Fruit fly (Drosophila melanogaster): Measurements from ENCODE around the gene IPIP.
A peak's percentile ranks its signal among the peaks of the same experiment; 100 is the strongest.

IPIP gene

DNA sequence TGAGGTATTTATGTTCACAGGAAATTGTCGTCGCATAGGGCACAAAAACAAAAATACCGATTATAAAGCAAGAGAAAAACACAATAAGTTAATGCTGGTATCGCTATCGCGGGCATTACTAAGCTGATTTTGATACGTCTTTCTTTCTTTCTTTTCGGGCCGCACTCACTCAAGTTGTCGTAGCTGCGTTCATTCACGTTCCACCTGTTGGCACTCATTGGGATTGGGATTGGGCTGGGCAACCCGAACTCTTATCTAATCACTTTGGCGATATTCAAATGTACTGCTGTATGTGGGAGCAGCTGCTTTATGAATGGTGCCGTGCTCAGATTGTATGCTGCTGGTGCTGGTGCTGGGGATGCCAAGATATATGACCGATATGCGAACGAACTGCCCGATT lies 36.9 kb downstream of the IPIP start:
- TF ChIP-seq woc (GFP tag; optimal IDR thresholded peaks at IDR 0.05) (no peak), Hr83 (GFP tag; optimal IDR thresholded peaks at IDR 0.05; ENCODE audit: poor library complexity, severe bottlenecking) (peak; percentile 3), h (GFP tag; optimal IDR thresholded peaks at IDR 0.05) (peak; percentile 9), Myc (optimal IDR thresholded peaks at IDR 0.05) (no peak), sage (GFP tag; optimal IDR thresholded peaks at IDR 0.05) (no peak), Mio (GFP tag; optimal IDR thresholded peaks at IDR 0.05) (no peak), ey (GFP tag; optimal IDR thresholded peaks at IDR 0.05) (no peak), brk (GFP tag; optimal IDR thresholded peaks at IDR 0.05) (no peak), Rel (GFP tag; optimal IDR thresholded peaks at IDR 0.05) (no peak), Rel (tag; optimal IDR thresholded peaks at IDR 0.05) (peak; percentile 49), tai (GFP tag; optimal IDR thresholded peaks at IDR 0.05) (no peak), lola (GFP tag; optimal IDR thresholded peaks at IDR 0.05) (no peak)

DNA sequence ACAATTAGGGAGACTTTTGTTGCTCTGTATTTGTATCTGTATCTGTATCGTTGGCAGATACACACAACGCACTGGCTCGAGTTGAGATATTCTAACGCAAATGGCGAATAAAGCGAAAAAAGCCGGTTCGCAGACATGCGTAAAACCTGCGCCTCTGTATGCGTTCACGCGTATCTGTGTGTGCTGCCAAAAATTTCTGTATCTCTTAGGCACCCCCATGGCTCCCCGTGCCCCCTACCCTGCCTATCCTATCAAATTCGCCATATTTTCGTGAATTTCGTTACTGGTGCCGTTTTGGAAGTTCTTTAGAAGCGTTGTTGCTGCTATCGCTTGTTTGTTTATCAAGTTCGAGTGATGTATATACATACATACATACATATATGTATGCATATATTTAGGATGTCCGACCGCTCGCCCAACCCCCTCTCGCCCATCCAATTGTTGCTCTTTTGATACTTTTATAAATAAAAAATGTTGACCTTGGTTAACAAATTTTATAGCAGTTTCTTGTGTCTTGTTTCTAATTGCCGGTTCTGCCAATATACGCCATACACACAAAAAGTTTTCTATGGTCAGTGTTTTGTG lies 38.0 kb downstream of the IPIP start:
- TF ChIP-seq Hnf4 (GFP tag; optimal IDR thresholded peaks at IDR 0.05) (peak; percentile 66), fru (GFP tag; optimal IDR thresholded peaks at IDR 0.05) (peak; percentile 41), h (GFP tag; optimal IDR thresholded peaks at IDR 0.05) (peak; percentile 51), CG9705 (GFP tag; optimal IDR thresholded peaks at IDR 0.05) (no peak), Vsx2 (GFP tag; optimal IDR thresholded peaks at IDR 0.05; ENCODE audit: partially characterized antibody) (no peak), usp (GFP tag; optimal IDR thresholded peaks at IDR 0.05) (no peak), brk (GFP tag; optimal IDR thresholded peaks at IDR 0.05) (peak; percentile 27), Hr83 (GFP tag; optimal IDR thresholded peaks at IDR 0.05; ENCODE audit: poor library complexity, severe bottlenecking) (peak; percentile 52), br (GFP tag; optimal IDR thresholded peaks at IDR 0.05) (peak; percentile 4), dmrt93B (GFP tag; optimal IDR thresholded peaks at IDR 0.05) (no peak), Sp1 (GFP tag; optimal IDR thresholded peaks at IDR 0.05) (no peak), woc (GFP tag; optimal IDR thresholded peaks at IDR 0.05) (no peak), Rel (GFP tag; optimal IDR thresholded peaks at IDR 0.05) (peak; percentile 25), Rel (tag; optimal IDR thresholded peaks at IDR 0.05) (peak; percentile 40), OdsH (GFP tag; optimal IDR thresholded peaks at IDR 0.05) (peak; percentile 49), CrebA (GFP tag; optimal IDR thresholded peaks at IDR 0.05; ENCODE audit: borderline replicate concordance) (peak; percentile 42), sage (GFP tag; optimal IDR thresholded peaks at IDR 0.05) (no peak), tai (GFP tag; optimal IDR thresholded peaks at IDR 0.05) (peak; percentile 43), Dif (GFP tag; optimal IDR thresholded peaks at IDR 0.05; ENCODE audit: partially characterized antibody) (peak; percentile 52), Mio (GFP tag; optimal IDR thresholded peaks at IDR 0.05) (no peak), HLH106 (tag; optimal IDR thresholded peaks at IDR 0.05) (peak; percentile 22), psq (GFP tag; optimal IDR thresholded peaks at IDR 0.05) (peak; percentile 48), Hr78 (GFP tag; optimal IDR thresholded peaks at IDR 0.05) (no peak), dsf (GFP tag; optimal IDR thresholded peaks at IDR 0.05; ENCODE audit: borderline replicate concordance) (no peak), Jra (GFP tag; optimal IDR thresholded peaks at IDR 0.05) (no peak)

DNA sequence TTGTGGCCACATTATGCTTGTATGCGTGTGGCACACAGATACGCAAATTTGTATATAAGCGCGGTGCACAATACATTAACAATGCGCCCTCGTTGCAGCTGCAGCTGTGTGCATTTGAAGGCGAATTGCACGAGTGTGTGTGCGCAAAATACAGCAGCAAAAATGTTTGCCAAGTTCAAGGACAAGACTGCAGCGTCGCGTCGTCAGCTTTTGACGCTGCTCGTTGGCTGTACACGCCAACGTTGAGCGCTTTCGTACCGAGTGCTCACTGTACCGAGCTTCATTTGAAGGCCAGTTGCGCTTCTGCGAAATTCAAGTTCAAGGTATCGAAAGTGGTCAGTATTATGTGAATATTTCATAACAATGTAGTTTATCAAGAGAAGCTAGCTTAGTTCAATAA lies 39.0 kb downstream of the IPIP start:
- peak; percentile 36 for TF ChIP-seq HLH106 (tag; optimal IDR thresholded peaks at IDR 0.05)
- peak; percentile 57 for TF ChIP-seq N (GFP tag; optimal IDR thresholded peaks at IDR 0.05)
- no peak for TF ChIP-seq Rel (GFP tag; optimal IDR thresholded peaks at IDR 0.05)
- peak; percentile 2 for TF ChIP-seq Rel (tag; optimal IDR thresholded peaks at IDR 0.05)
- TF ChIP-seq rgr (GFP tag; optimal IDR thresholded peaks at IDR 0.05) = no peak
- TF ChIP-seq lola (GFP tag; optimal IDR thresholded peaks at IDR 0.05) = no peak
- peak; percentile 40 for TF ChIP-seq Hr83 (GFP tag; optimal IDR thresholded peaks at IDR 0.05; ENCODE audit: poor library complexity, severe bottlenecking)
- TF ChIP-seq Dif (GFP tag; optimal IDR thresholded peaks at IDR 0.05; ENCODE audit: partially characterized antibody) = peak; percentile 14
- TF ChIP-seq sv (GFP tag; optimal IDR thresholded peaks at IDR 0.05) = no peak
- peak; percentile 13 for TF ChIP-seq OdsH (GFP tag; optimal IDR thresholded peaks at IDR 0.05)
- TF ChIP-seq dmrt93B (GFP tag; optimal IDR thresholded peaks at IDR 0.05) = no peak

DNA sequence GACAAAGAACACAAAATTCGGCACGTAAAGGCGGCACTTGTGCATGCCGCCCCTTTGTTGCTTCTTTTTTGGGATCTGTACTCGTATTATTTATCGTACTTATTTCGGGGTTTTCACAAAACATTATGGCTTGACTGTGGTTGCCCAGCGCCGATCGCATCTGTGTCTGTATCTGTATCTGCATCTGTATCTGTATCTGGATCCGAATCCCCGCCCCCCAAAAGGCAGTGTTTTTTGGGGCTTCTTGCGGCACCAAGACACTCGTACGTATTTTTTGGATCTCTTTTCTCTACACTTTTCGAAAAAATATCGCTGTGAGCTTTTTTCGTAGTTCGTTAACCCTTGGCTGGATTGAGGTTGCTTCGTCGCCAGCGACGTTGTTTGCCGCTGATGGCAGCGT lies 39.9 kb downstream of the IPIP start:
- no peak for TF ChIP-seq Rel (GFP tag; optimal IDR thresholded peaks at IDR 0.05)
- TF ChIP-seq Rel (tag; optimal IDR thresholded peaks at IDR 0.05) = peak; percentile 88
- TF ChIP-seq Sp1 (GFP tag; optimal IDR thresholded peaks at IDR 0.05) = peak; percentile 18
- no peak for TF ChIP-seq Hnf4 (GFP tag; optimal IDR thresholded peaks at IDR 0.05)
- TF ChIP-seq jim (GFP tag; optimal IDR thresholded peaks at IDR 0.05) = peak; percentile 26
- no peak for TF ChIP-seq dsf (GFP tag; optimal IDR thresholded peaks at IDR 0.05; ENCODE audit: borderline replicate concordance)
- TF ChIP-seq br (GFP tag; optimal IDR thresholded peaks at IDR 0.05) = peak; percentile 12
- TF ChIP-seq GATAd (GFP tag; optimal IDR thresholded peaks at IDR 0.05) = no peak
- no peak for TF ChIP-seq rgr (GFP tag; optimal IDR thresholded peaks at IDR 0.05)
- no peak for TF ChIP-seq dl (GFP tag; optimal IDR thresholded peaks at IDR 0.05; ENCODE audit: insufficient read depth in 1 of 2, partially characterized antibody in 2 of 2)
- no peak for TF ChIP-seq Myc (optimal IDR thresholded peaks at IDR 0.05)
- TF ChIP-seq Hr83 (GFP tag; optimal IDR thresholded peaks at IDR 0.05; ENCODE audit: poor library complexity, severe bottlenecking) = peak; percentile 64
- TF ChIP-seq Dfd (GFP tag; optimal IDR thresholded peaks at IDR 0.05) = no peak
- no peak for TF ChIP-seq CrebA (GFP tag; optimal IDR thresholded peaks at IDR 0.05; ENCODE audit: borderline replicate concordance)
- TF ChIP-seq Dif (GFP tag; optimal IDR thresholded peaks at IDR 0.05; ENCODE audit: partially characterized antibody) = peak; percentile 24
- no peak for TF ChIP-seq OdsH (GFP tag; optimal IDR thresholded peaks at IDR 0.05)
